Fruit fly (Drosophila melanogaster) whole organism, embryonic: ENCODE results near the gene CG10214.

Experiments
- Adf1 ChIP-seq: fragments of 200-800 bp; sonication (Bioruptor generic); IDR thresholded peaks from 2 replicates; pipeline ENCODE4 v1.3.6; 2022; ENCODE audit warnings: missing biosample characterization, missing genetic modification characterization
- Atf6 ChIP-seq: fragments of 200-800 bp; sonication (Bioruptor generic); IDR thresholded peaks from 2 replicates; pipeline ENCODE4 v1.3.6; 2022; ENCODE audit warnings: missing biosample characterization, missing genetic modification characterization
- BEAF-32 ChIP-seq: fragments of 200-800 bp; sonication (Bioruptor generic); optimal IDR thresholded peaks from 3 replicates; lab custom pipeline; 2017; ENCODE audit warnings: missing biosample characterization, missing genetic modification characterization, mild to moderate bottlenecking, moderate library complexity, missing genetic modification reagents
- CG10274 ChIP-seq: fragments of 200-800 bp; sonication (Bioruptor generic); optimal IDR thresholded peaks from 3 replicates; lab custom pipeline; 2017; ENCODE audit warnings: missing biosample characterization, mild to moderate bottlenecking, missing genetic modification characterization
- CG11696 ChIP-seq: fragments of 200-800 bp; sonication (Bioruptor generic); IDR thresholded peaks from 2 replicates; pipeline ENCODE4 v1.3.6; 2022; ENCODE audit warnings: missing biosample characterization, missing genetic modification characterization
- CG12299 ChIP-seq: fragments of 200-800 bp; sonication (Bioruptor generic); optimal IDR thresholded peaks from 2 replicates; lab custom pipeline; 2018; ENCODE audit warnings: missing biosample characterization, mild to moderate bottlenecking, missing genetic modification characterization
- CG13296 ChIP-seq: fragments of 200-800 bp; sonication (Bioruptor generic); optimal IDR thresholded peaks from 3 replicates; lab custom pipeline; 2018; ENCODE audit warnings: missing biosample characterization, mild to moderate bottlenecking, missing genetic modification characterization
- CG17612 ChIP-seq: fragments of 200-800 bp; sonication (Bioruptor generic); IDR thresholded peaks from 2 replicates; pipeline ENCODE4 v1.3.6; 2022; ENCODE audit warnings: missing biosample characterization, missing genetic modification characterization
- CG30403 ChIP-seq: fragments of 200-800 bp; sonication (Bioruptor generic); optimal IDR thresholded peaks from 3 replicates; lab custom pipeline; 2016; ENCODE audit warnings: missing biosample characterization, missing genetic modification characterization
- CG31441 ChIP-seq: fragments of 200-800 bp; sonication (Bioruptor generic); IDR thresholded peaks from 2 replicates; pipeline ENCODE4 v1.3.6; 2022; ENCODE audit warnings: missing biosample characterization, missing genetic modification characterization
- CG33213 ChIP-seq: fragments of 200-800 bp; sonication (Bioruptor generic); optimal IDR thresholded peaks from 3 replicates; lab custom pipeline; 2016; ENCODE audit warnings: missing biosample characterization, missing genetic modification characterization
- CG3726 ChIP-seq: fragments of 200-800 bp; sonication (Bioruptor generic); IDR thresholded peaks from 3 replicates; pipeline ENCODE4, ENCODE4 v1.3.6; 2022; ENCODE audit warnings: missing biosample characterization, missing genetic modification characterization
- CG4282 ChIP-seq: fragments of 200-800 bp; sonication (Bioruptor generic); optimal IDR thresholded peaks from 2 replicates; lab custom pipeline; 2016; ENCODE audit warnings: missing biosample characterization, missing genetic modification characterization
- CG5180 ChIP-seq: fragments of 200-800 bp; sonication (Bioruptor generic); optimal IDR thresholded peaks from 3 replicates; lab custom pipeline; 2017; ENCODE audit warnings: missing biosample characterization, missing genetic modification characterization, mild to moderate bottlenecking, moderate library complexity, missing genetic modification reagents
- CG6813 ChIP-seq: fragments of 200-800 bp; sonication (Bioruptor generic); optimal IDR thresholded peaks from 2 replicates; lab custom pipeline; 2017; ENCODE audit warnings: missing biosample characterization, missing genetic modification characterization, mild to moderate bottlenecking, moderate library complexity, missing genetic modification reagents
- CG7839 ChIP-seq: fragments of 200-800 bp; sonication (Bioruptor generic); optimal IDR thresholded peaks from 3 replicates; lab custom pipeline; 2018; ENCODE audit warnings: missing biosample characterization, mild to moderate bottlenecking, missing genetic modification characterization, moderate library complexity
- CrebB ChIP-seq: fragments of 200-800 bp; sonication (Bioruptor generic); optimal IDR thresholded peaks from 3 replicates; lab custom pipeline; 2018; ENCODE audit warnings: missing biosample characterization, mild to moderate bottlenecking, missing genetic modification characterization
- Dad ChIP-seq: fragments of 200-800 bp; sonication (Bioruptor generic); optimal IDR thresholded peaks from 3 replicates; lab custom pipeline; 2016; ENCODE audit warnings: missing biosample characterization, missing genetic modification characterization
- HLHmδ ChIP-seq: fragments of 200-800 bp; sonication (Bioruptor generic); optimal IDR thresholded peaks from 2 replicates; lab custom pipeline; 2018; ENCODE audit warnings: missing biosample characterization, mild to moderate bottlenecking, missing genetic modification characterization, moderate library complexity
- Hr51 ChIP-seq, 2 experiments: fragments of 200-800 bp; sonication (Bioruptor generic); optimal IDR thresholded peaks; 2 replicates in 1 of 2; 3 replicates in 1 of 2; lab custom pipeline; 2016 to 2018; ENCODE audit warnings: missing biosample characterization in 2 of 2, missing genetic modification characterization in 2 of 2, mild to moderate bottlenecking in 1 of 2, moderate library complexity in 1 of 2
- Med ChIP-seq: fragments of 200-800 bp; sonication (Bioruptor generic); peaks from one replicate; lab custom pipeline; 2016; ENCODE audit warnings: missing biosample characterization, missing genetic modification characterization, mild to moderate bottlenecking, inconsistent platforms, moderate library complexity
- Oaz ChIP-seq: fragments of 200-800 bp; sonication (Bioruptor generic); IDR thresholded peaks from 2 replicates; pipeline ENCODE4 v1.3.6; 2022; ENCODE audit warnings: missing biosample characterization, missing genetic modification characterization
- Oli ChIP-seq: fragments of 200-800 bp; sonication (Bioruptor generic); optimal IDR thresholded peaks from 2 replicates; lab custom pipeline; 2018; ENCODE audit warnings: missing biosample characterization, mild to moderate bottlenecking, missing genetic modification characterization, moderate library complexity
- Ptx1 ChIP-seq: fragments of 200-800 bp; sonication (Bioruptor generic); IDR thresholded peaks from 2 replicates; pipeline ENCODE4 v1.3.6; 2022; ENCODE audit warnings: missing biosample characterization, missing genetic modification characterization
- Xrp1 ChIP-seq: fragments of 200-800 bp; sonication (Bioruptor generic); IDR thresholded peaks from 2 replicates; pipeline ENCODE4 v1.3.6; 2022; ENCODE audit warnings: missing biosample characterization, missing genetic modification characterization
- ab ChIP-seq: fragments of 200-800 bp; sonication (Bioruptor generic); optimal IDR thresholded peaks from 2 replicates; lab custom pipeline; 2016; ENCODE audit warnings: missing biosample characterization, missing genetic modification characterization
- aop ChIP-seq: fragments of 200-800 bp; sonication (Bioruptor generic); IDR thresholded peaks from 2 replicates; pipeline ENCODE4 v1.3.6; 2022; ENCODE audit warnings: missing biosample characterization, missing genetic modification characterization
- cg ChIP-seq: fragments of 200-800 bp; sonication (Bioruptor generic); optimal IDR thresholded peaks from 3 replicates; lab custom pipeline; 2019; ENCODE audit warnings: missing biosample characterization, mild to moderate bottlenecking, missing genetic modification characterization, moderate library complexity
- danr ChIP-seq: fragments of 200-800 bp; sonication (Bioruptor generic); IDR thresholded peaks from 2 replicates; pipeline ENCODE4 v1.3.6; 2022; ENCODE audit warnings: missing biosample characterization, missing genetic modification characterization
- fd3F ChIP-seq: fragments of 200-800 bp; sonication (Bioruptor generic); optimal IDR thresholded peaks from 2 replicates; lab custom pipeline; 2018; ENCODE audit warnings: missing biosample characterization, mild to moderate bottlenecking, missing genetic modification characterization, moderate library complexity
- ftz-f1 ChIP-seq: fragments of 200-800 bp; sonication (Bioruptor generic); optimal IDR thresholded peaks from 2 replicates; lab custom pipeline; 2016; ENCODE audit warnings: missing biosample characterization, missing genetic modification characterization
- gem ChIP-seq: fragments of 200-800 bp; sonication (Bioruptor generic); optimal IDR thresholded peaks from 2 replicates; lab custom pipeline; 2019; ENCODE audit warnings: missing biosample characterization, mild to moderate bottlenecking, missing genetic modification characterization, moderate library complexity
- gsb-n ChIP-seq: fragments of 200-800 bp; sonication (Bioruptor generic); optimal IDR thresholded peaks from 3 replicates; lab custom pipeline; 2018; ENCODE audit warnings: missing biosample characterization, mild to moderate bottlenecking, missing genetic modification characterization
- hbn ChIP-seq: fragments of 200-800 bp; sonication (Bioruptor generic); IDR thresholded peaks from 2 replicates; pipeline ENCODE4 v1.3.6; 2022; ENCODE audit warnings: missing biosample characterization, missing genetic modification characterization; ENCODE audit not compliant: partially characterized antibody
- jing ChIP-seq: fragments of 200-800 bp; sonication (Bioruptor generic); optimal IDR thresholded peaks from 2 replicates; lab custom pipeline; 2018; ENCODE audit warnings: missing biosample characterization, mild to moderate bottlenecking, missing genetic modification characterization
- nom ChIP-seq: fragments of 200-800 bp; sonication (Bioruptor generic); optimal IDR thresholded peaks from 2 replicates; lab custom pipeline; 2017; ENCODE audit warnings: missing biosample characterization, missing genetic modification characterization, mild to moderate bottlenecking, moderate library complexity, missing genetic modification reagents
- pan ChIP-seq, 4 experiments: fragments of >200 bp in 3 of 4; fragments of 200-800 bp in 1 of 4; sonication (Bioruptor generic) in 1 of 4; optimal IDR thresholded peaks in 3 of 4; IDR thresholded peaks in 1 of 4; 2 replicates each; pipeline versions ENCODE4 v1.3.6 to Lab custom; 2017 to 2022; ENCODE audit warnings: missing biosample characterization in 2 of 4, missing genetic modification characterization in 2 of 4, mixed read lengths in 1 of 4
- phol ChIP-seq: fragments of 200-800 bp; sonication (Bioruptor generic); optimal IDR thresholded peaks from 3 replicates; lab custom pipeline; 2018; ENCODE audit warnings: missing biosample characterization, mild to moderate bottlenecking, missing genetic modification characterization, moderate library complexity
- rib ChIP-seq: fragments of 200-800 bp; sonication (Bioruptor generic); IDR thresholded peaks from 2 replicates; pipeline ENCODE4 v1.3.6; 2022; ENCODE audit warnings: missing biosample characterization, missing genetic modification characterization
- sens ChIP-seq: fragments of 200-800 bp; sonication (Bioruptor generic); peaks from one replicate; lab custom pipeline; 2016; ENCODE audit warnings: missing biosample characterization, missing genetic modification characterization
- trh ChIP-seq: fragments of 200-800 bp; sonication (Bioruptor generic); optimal IDR thresholded peaks from 2 replicates; lab custom pipeline; 2016; ENCODE audit warnings: missing biosample characterization, missing genetic modification characterization
- vvl ChIP-seq: fragments of 200-800 bp; sonication (Bioruptor generic); IDR thresholded peaks from 2 replicates; pipeline ENCODE4 v1.3.6; 2022; ENCODE audit warnings: missing biosample characterization, missing genetic modification characterization
- wor ChIP-seq: fragments of 200-800 bp; sonication (Bioruptor generic); IDR thresholded peaks from 2 replicates; pipeline ENCODE4 v1.3.6; 2022; ENCODE audit warnings: missing biosample characterization, missing genetic modification characterization
- zfh2 ChIP-seq: fragments of 200-800 bp; sonication (Bioruptor generic); optimal IDR thresholded peaks from 2 replicates; lab custom pipeline; 2016; ENCODE audit warnings: missing biosample characterization, missing genetic modification characterization

CG10214 gene

dm6 chr3R:23788406-23789021 lies 21.2 kb upstream of the CG10214 start (continued):
- TF ChIP-seq CG5180 (GFP tag; lab: Kevin White, UChicago) (no peak), pan (optimal IDR thresholded peaks at IDR 0.05; lab: Kevin White, UChicago) (no peak), pan (GFP tag; optimal IDR thresholded peaks at IDR 0.05 in 1 of 2, IDR thresholded peaks at IDR 0.05 in 1 of 2) (peak in 1 of 2 experiments; percentile 19), ab (GFP tag; lab: Kevin White, UChicago) (no peak), jing (no peak), fd3F (GFP tag; lab: Kevin White, UChicago) (no peak), Oaz (GFP tag; lab: Robert Waterston, UW) (no peak), CG31441 (GFP tag; lab: Robert Waterston, UW) (peak; percentile 32; the same call in 1 of the 2 replicates), CG7839 (tag; lab: Kevin White, UChicago) (peak; percentile 1), gem (tag; lab: Kevin White, UChicago) (peak; percentile 47), Hr51 (GFP tag; optimal IDR thresholded peaks at IDR 0.05; lab: Kevin White, UChicago) (peak in 1 of 2 experiments; percentile 20), gsb-n (tag; lab: Kevin White, UChicago) (no peak), rib (GFP tag; lab: Robert Waterston, UW) (no peak), wor (GFP tag; lab: Robert Waterston, UW) (no peak), Adf1 (GFP tag; lab: Robert Waterston, UW) (no peak; the same call in 1 of the 2 replicates), CG10274 (no peak), Oli (tag; lab: Kevin White, UChicago) (peak; percentile 21), ftz-f1 (peak; percentile 29), Dad (GFP tag; lab: Kevin White, UChicago) (no peak), CG3726 (GFP tag; lab: Robert Waterston, UW) (0 out of 3 replicates have a peak, but pooled peaks have one; percentile 4), CG30403 (GFP tag; lab: Kevin White, UChicago) (no peak), trh (GFP tag; lab: Kevin White, UChicago) (no peak), aop (no peak), sens (GFP tag; lab: Kevin White, UChicago) (peak; percentile 65), vvl (peak; percentile 43; the same call in 1 of the 2 replicates), CrebB (no peak), HLHmδ (GFP tag; lab: Kevin White, UChicago) (peak; percentile 71), CG12299 (tag; lab: Kevin White, UChicago) (no peak), Med (GFP tag; lab: Kevin White, UChicago) (peak; percentile 83), CG4282 (GFP tag; lab: Kevin White, UChicago) (no peak), CG33213 (no peak), Xrp1 (peak; percentile 4; the same call in 1 of the 2 replicates), nom (peak; percentile 69), Atf6 (GFP tag; lab: Robert Waterston, UW) (peak; percentile 61), hbn (GFP tag; lab: Robert Waterston, UW) (no peak), BEAF-32 (no peak), CG6813 (GFP tag; lab: Kevin White, UChicago) (no peak), zfh2 (GFP tag; lab: Kevin White, UChicago) (no peak), phol (tag; lab: Kevin White, UChicago) (peak; percentile 19), CG17612 (GFP tag; lab: Robert Waterston, UW) (0 out of 2 replicates have a peak, but pooled peaks have one; percentile 6), CG13296 (no peak), cg (GFP tag; lab: Kevin White, UChicago) (peak; percentile 17), CG11696 (GFP tag; lab: Robert Waterston, UW) (peak; percentile 79), danr (GFP tag; lab: Robert Waterston, UW) (no peak), Ptx1 (peak; percentile 32; the same call in 1 of the 2 replicates)
- TF ChIP-seq, all 482 proteins: peak for 64
